Fruit fly (Drosophila melanogaster) whole organism, embryonic: ENCODE measurements around the gene CG16904.
A peak's percentile ranks its signal among the peaks of the same experiment; 100 is the strongest.

Experiments used
- CG10274 ChIP-seq: fragments of 200-800 bp; sonication (Bioruptor generic); optimal IDR thresholded peaks from 3 replicates; lab custom pipeline; 2017; ENCODE audit warnings: missing biosample characterization, mild to moderate bottlenecking, missing genetic modification characterization
- CG10654 ChIP-seq: fragments of 200-800 bp; sonication (Bioruptor generic); optimal IDR thresholded peaks from 2 replicates; lab custom pipeline; 2016; ENCODE audit warnings: missing biosample characterization, missing genetic modification characterization
- CG11093 ChIP-seq: fragments of 200-800 bp; sonication (Bioruptor generic); IDR thresholded peaks from 3 replicates; pipeline ENCODE4 v1.3.6; 2022; ENCODE audit warnings: missing biosample characterization, missing genetic modification characterization
- CG1233 ChIP-seq: fragments of 200-800 bp; sonication (Bioruptor generic); optimal IDR thresholded peaks from 4 replicates; lab custom pipeline; 2018; ENCODE audit warnings: missing biosample characterization, mild to moderate bottlenecking, missing genetic modification characterization
- CG12769 ChIP-seq: fragments of 200-800 bp; sonication (Bioruptor generic); optimal IDR thresholded peaks from 2 replicates; lab custom pipeline; 2019; ENCODE audit warnings: missing biosample characterization, mild to moderate bottlenecking, missing genetic modification characterization, moderate library complexity
- CG13424 ChIP-seq: fragments of 200-800 bp; sonication (Bioruptor generic); optimal IDR thresholded peaks from 2 replicates; lab custom pipeline; 2019; ENCODE audit warnings: missing biosample characterization, mild to moderate bottlenecking, missing genetic modification characterization, moderate library complexity
- CG13775 ChIP-seq: fragments of 200-800 bp; sonication (Bioruptor generic); optimal IDR thresholded peaks from 3 replicates; lab custom pipeline; 2017; ENCODE audit warnings: missing biosample characterization, mild to moderate bottlenecking, missing genetic modification characterization
- CG1647 ChIP-seq: fragments of 200-800 bp; sonication (Bioruptor generic); optimal IDR thresholded peaks from 3 replicates; lab custom pipeline; 2016; ENCODE audit warnings: missing biosample characterization, missing genetic modification characterization
- CG17359 ChIP-seq: fragments of 200-800 bp; sonication (Bioruptor generic); optimal IDR thresholded peaks from 3 replicates; lab custom pipeline; 2018; ENCODE audit warnings: missing biosample characterization, mild to moderate bottlenecking, missing genetic modification characterization, moderate library complexity
- CG18599 ChIP-seq: fragments of 200-800 bp; sonication (Bioruptor generic); optimal IDR thresholded peaks from 3 replicates; lab custom pipeline; 2017; ENCODE audit warnings: missing biosample characterization, missing genetic modification characterization, mild to moderate bottlenecking, moderate library complexity, missing genetic modification reagents
- CG30431 ChIP-seq: fragments of 200-800 bp; sonication (Bioruptor generic); optimal IDR thresholded peaks from 2 replicates; lab custom pipeline; 2017; ENCODE audit warnings: missing biosample characterization, missing genetic modification characterization
- CG3065 ChIP-seq: fragments of 200-800 bp; sonication (Bioruptor generic); optimal IDR thresholded peaks from 2 replicates; lab custom pipeline; 2016; ENCODE audit warnings: missing biosample characterization, missing genetic modification characterization
- CG3163 ChIP-seq: fragments of 200-800 bp; sonication (Bioruptor generic); optimal IDR thresholded peaks from 3 replicates; lab custom pipeline; 2016; ENCODE audit warnings: missing biosample characterization, missing genetic modification characterization
- CG34422 ChIP-seq: fragments of 200-800 bp; sonication (Bioruptor generic); IDR thresholded peaks from 3 replicates; pipeline ENCODE4 v1.3.6; 2022; ENCODE audit warnings: missing biosample characterization, missing genetic modification characterization
- CG4617 ChIP-seq: fragments of 200-800 bp; sonication (Bioruptor generic); optimal IDR thresholded peaks from 3 replicates; lab custom pipeline; 2016; ENCODE audit warnings: missing biosample characterization, missing genetic modification characterization, borderline replicate concordance
- CG6175 ChIP-seq: fragments of 200-800 bp; sonication (Bioruptor generic); IDR thresholded peaks from 3 replicates; pipeline ENCODE4 v1.3.6; 2022; ENCODE audit warnings: missing biosample characterization, missing genetic modification characterization
- CG9932 ChIP-seq: fragments of 200-800 bp; sonication (Bioruptor generic); IDR thresholded peaks from 2 replicates; pipeline ENCODE4 v1.3.6; 2022; ENCODE audit warnings: missing biosample characterization, missing genetic modification characterization
- Dbx ChIP-seq: fragments of 200-800 bp; sonication (Bioruptor generic); IDR thresholded peaks from 3 replicates; pipeline ENCODE4 v1.3.6; 2022; ENCODE audit warnings: missing biosample characterization, missing genetic modification characterization
- Dref ChIP-seq: fragments of 200-800 bp; sonication (Bioruptor generic); IDR thresholded peaks from 2 replicates; pipeline ENCODE4 v1.3.6; 2022; ENCODE audit warnings: missing biosample characterization, missing genetic modification characterization
- Drgx ChIP-seq: fragments of 200-800 bp; sonication (Bioruptor generic); IDR thresholded peaks from 2 replicates; pipeline ENCODE4 v1.3.6; 2022; ENCODE audit warnings: missing biosample characterization, missing genetic modification characterization
- Hr3 ChIP-seq: fragments of 200-800 bp; sonication (Bioruptor generic); optimal IDR thresholded peaks from 3 replicates; lab custom pipeline; 2016; ENCODE audit warnings: missing biosample characterization, missing genetic modification characterization
- Hr78 ChIP-seq, 2 experiments: fragments of 200-800 bp in 1 of 2; fragments of >200 bp in 1 of 2; sonication (Bioruptor generic) in 1 of 2; optimal IDR thresholded peaks; 2 replicates each; lab custom pipeline; 2017 to 2019; ENCODE audit warnings: missing biosample characterization in 2 of 2, missing genetic modification characterization in 2 of 2, mild to moderate bottlenecking in 1 of 2, moderate library complexity in 1 of 2
- Mad ChIP-seq: fragments of 200-800 bp; sonication (Bioruptor generic); optimal IDR thresholded peaks from 2 replicates; lab custom pipeline; 2016; ENCODE audit warnings: missing biosample characterization, missing genetic modification characterization
- Med ChIP-seq: fragments of 200-800 bp; sonication (Bioruptor generic); peaks from one replicate; lab custom pipeline; 2016; ENCODE audit warnings: missing biosample characterization, missing genetic modification characterization, mild to moderate bottlenecking, inconsistent platforms, moderate library complexity
- NFAT ChIP-seq: fragments of 200-800 bp; sonication (Bioruptor generic); IDR thresholded peaks from 2 replicates; pipeline ENCODE4 v1.3.6; 2022; ENCODE audit warnings: missing biosample characterization, missing genetic modification characterization
- Neu2 ChIP-seq: fragments of 200-800 bp; sonication (Bioruptor generic); optimal IDR thresholded peaks from 3 replicates; lab custom pipeline; 2016; ENCODE audit warnings: missing biosample characterization, missing genetic modification characterization, borderline replicate concordance
- Nf-YC ChIP-seq: fragments of 200-800 bp; optimal IDR thresholded peaks from 3 replicates; lab custom pipeline; 2019; ENCODE audit warnings: missing biosample characterization, mild to moderate bottlenecking, missing genetic modification characterization, moderate library complexity
- Optix ChIP-seq: fragments of 200-800 bp; sonication (Bioruptor generic); IDR thresholded peaks from 3 replicates; pipeline ENCODE4 v1.3.6; 2022; ENCODE audit warnings: missing biosample characterization, missing genetic modification characterization
- Pdp1 ChIP-seq, 2 experiments: fragments of 200-800 bp; sonication (Bioruptor generic); optimal IDR thresholded peaks; 3 replicates each; lab custom pipeline; 2016; ENCODE audit warnings: missing biosample characterization in 2 of 2, missing genetic modification characterization in 2 of 2, mild to moderate bottlenecking in 1 of 2, moderate library complexity in 1 of 2
- Scr ChIP-seq: fragments of 200-800 bp; sonication (Bioruptor generic); IDR thresholded peaks from 2 replicates; pipeline ENCODE4 v1.3.6; 2022; ENCODE audit warnings: missing biosample characterization, missing genetic modification characterization; ENCODE audit not compliant: partially characterized antibody
- ase ChIP-seq: fragments of 200-800 bp; sonication (Bioruptor generic); IDR thresholded peaks from 3 replicates; pipeline ENCODE4 v1.3.6; 2022; ENCODE audit warnings: missing biosample characterization, missing genetic modification characterization
- ato ChIP-seq: fragments of 200-800 bp; sonication (Bioruptor generic); IDR thresholded peaks from 2 replicates; pipeline ENCODE4 v1.3.6; 2022; ENCODE audit warnings: missing biosample characterization, missing genetic modification characterization; ENCODE audit not compliant: partially characterized antibody
- bbx ChIP-seq: fragments of 200-800 bp; sonication (Bioruptor generic); IDR thresholded peaks from 2 replicates; pipeline ENCODE4 v1.3.6; 2022; ENCODE audit warnings: missing biosample characterization, missing genetic modification characterization; ENCODE audit not compliant: partially characterized antibody
- chm ChIP-seq: fragments of 200-800 bp; sonication (Bioruptor generic); IDR thresholded peaks from 2 replicates; pipeline ENCODE4 v1.3.6; 2022; ENCODE audit warnings: missing biosample characterization, missing genetic modification characterization
- disco-r ChIP-seq: fragments of 200-800 bp; sonication (Bioruptor generic); optimal IDR thresholded peaks from 2 replicates; lab custom pipeline; 2016; ENCODE audit warnings: missing biosample characterization, missing genetic modification characterization
- dysf ChIP-seq: fragments of 200-800 bp; sonication (Bioruptor generic); IDR thresholded peaks from 3 replicates; pipeline ENCODE4 v1.3.6; 2022; ENCODE audit warnings: missing biosample characterization, missing genetic modification characterization
- esg ChIP-seq: fragments of 200-800 bp; sonication (Bioruptor generic); conservative IDR thresholded peaks from 2 replicates; pipeline ENCODE4 v1.3.6; 2022; ENCODE audit warnings: missing biosample characterization, missing genetic modification characterization
- fru ChIP-seq: fragments of >200 bp; optimal IDR thresholded peaks from 2 replicates; lab custom pipeline; 2017
- grn ChIP-seq: fragments of 200-800 bp; sonication (Bioruptor generic); optimal IDR thresholded peaks from 3 replicates; lab custom pipeline; 2017; ENCODE audit warnings: missing biosample characterization, missing genetic modification characterization
- her ChIP-seq: fragments of 200-800 bp; sonication (Bioruptor generic); optimal IDR thresholded peaks from 2 replicates; lab custom pipeline; 2016; ENCODE audit warnings: missing biosample characterization, missing genetic modification characterization
- jigr1 ChIP-seq: fragments of 200-800 bp; sonication (Bioruptor generic); IDR thresholded peaks from 3 replicates; pipeline ENCODE4 v1.3.6; 2022; ENCODE audit warnings: missing biosample characterization, missing genetic modification characterization
- jumu ChIP-seq: fragments of 200-800 bp; sonication (Bioruptor generic); optimal IDR thresholded peaks from 3 replicates; lab custom pipeline; 2016; ENCODE audit warnings: missing biosample characterization, missing genetic modification characterization
- ken ChIP-seq: fragments of 200-800 bp; sonication (Bioruptor generic); IDR thresholded peaks from 3 replicates; pipeline ENCODE4 v1.3.6; 2022; ENCODE audit warnings: missing biosample characterization, missing genetic modification characterization
- mirr ChIP-seq: fragments of 200-800 bp; sonication (Bioruptor generic); optimal IDR thresholded peaks from 3 replicates; lab custom pipeline; 2018; ENCODE audit warnings: missing biosample characterization, mild to moderate bottlenecking, missing genetic modification characterization
- pnt ChIP-seq: fragments of 200-800 bp; sonication (Bioruptor generic); optimal IDR thresholded peaks from 3 replicates; lab custom pipeline; 2016; ENCODE audit warnings: missing biosample characterization, missing genetic modification characterization
- slou ChIP-seq: fragments of 200-800 bp; sonication (Bioruptor generic); optimal IDR thresholded peaks from 3 replicates; lab custom pipeline; 2016; ENCODE audit warnings: missing biosample characterization, missing genetic modification characterization
- tap ChIP-seq: fragments of 200-800 bp; optimal IDR thresholded peaks from 3 replicates; lab custom pipeline; 2019; ENCODE audit warnings: missing biosample characterization, mild to moderate bottlenecking, missing genetic modification characterization, moderate library complexity
- toy ChIP-seq: fragments of 200-800 bp; sonication (Bioruptor generic); IDR thresholded peaks from 2 replicates; pipeline ENCODE4 v1.3.6; 2022; ENCODE audit warnings: missing biosample characterization, missing genetic modification characterization
- trh ChIP-seq: fragments of 200-800 bp; sonication (Bioruptor generic); optimal IDR thresholded peaks from 2 replicates; lab custom pipeline; 2016; ENCODE audit warnings: missing biosample characterization, missing genetic modification characterization

CG16904 gene

dm6 chr3R:9783240-9783917, 33.4 kb downstream of the CG16904 start (continued):
- TF ChIP-seq CG12769 (tag; lab: Kevin White, UChicago), result no peak
- TF ChIP-seq disco-r (GFP tag; lab: Kevin White, UChicago), result no peak
- peak in 1 of 2 experiments; percentile 95 for TF ChIP-seq Pdp1 (GFP tag; optimal IDR thresholded peaks at IDR 0.05; lab: Kevin White, UChicago)
- TF ChIP-seq CG10654 (GFP tag; lab: Kevin White, UChicago), result no peak
- no peak for TF ChIP-seq CG13424 (tag; lab: Kevin White, UChicago)
- no peak for TF ChIP-seq CG4617 (GFP tag; lab: Kevin White, UChicago)
- no peak for TF ChIP-seq ato
- no peak for TF ChIP-seq Nf-YC (tag; lab: Kevin White, UChicago)
- TF ChIP-seq tap (tag; lab: Kevin White, UChicago), result peak; percentile 14
- TF ChIP-seq CG30431 (GFP tag; lab: Kevin White, UChicago), result no peak
- TF ChIP-seq CG1233 (GFP tag; lab: Kevin White, UChicago), result no peak
- TF ChIP-seq slou (GFP tag; lab: Kevin White, UChicago), result no peak
- TF ChIP-seq Dref, result no peak
- no peak for TF ChIP-seq CG13775
- no peak for TF ChIP-seq Hr3 (GFP tag; lab: Kevin White, UChicago)
- peak in 1 of 2 experiments; percentile 52 for TF ChIP-seq Hr78 (GFP tag; optimal IDR thresholded peaks at IDR 0.05; lab: Kevin White, UChicago)
- no peak for TF ChIP-seq her (GFP tag; lab: Kevin White, UChicago)
- no peak for TF ChIP-seq grn
- no peak for TF ChIP-seq fru (lab: Kevin White, UChicago)
- TF ChIP-seq Optix (GFP tag; lab: Robert Waterston, UW), result no peak
- TF ChIP-seq, all 482 proteins: peak for 40

DNA sequence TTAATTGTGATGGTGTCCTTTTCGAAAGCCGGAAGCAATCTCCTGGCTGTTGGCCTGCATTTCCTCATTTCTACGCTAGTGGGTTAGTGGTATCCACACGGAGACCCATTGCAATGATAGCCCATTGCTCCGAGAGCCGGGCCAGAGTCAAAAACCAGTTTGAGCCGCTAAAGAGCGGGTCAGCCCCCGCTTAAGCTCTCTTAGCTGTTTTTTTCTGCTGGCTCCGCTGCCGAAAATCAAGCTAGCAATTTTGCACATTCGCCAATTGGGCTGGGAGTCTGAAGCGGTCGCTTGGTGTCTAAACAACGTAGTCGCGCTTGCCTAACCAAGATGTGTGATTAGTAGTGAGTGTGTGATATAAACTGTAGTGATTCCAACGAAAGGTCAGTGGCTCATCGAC, 37.0 kb downstream of the CG16904 start, which contains the start of gene CG12947:
Gene CG12947 (plus strand): TSS at position 301 of the 400 bp plus-strand sequence.
- TF ChIP-seq Scr (peak; percentile 11; the same call in 1 of the 2 replicates), Drgx (GFP tag; lab: Robert Waterston, UW) (0 out of 2 replicates have a peak, but pooled peaks have one; percentile 21), mirr (GFP tag; lab: Kevin White, UChicago) (no peak), Med (GFP tag; lab: Kevin White, UChicago) (peak; percentile 51), trh (GFP tag; lab: Kevin White, UChicago) (no peak), CG34422 (GFP tag; lab: Robert Waterston, UW) (0 out of 3 replicates have a peak, but pooled peaks have one; percentile 16), CG9932 (0 out of 2 replicates have a peak, but pooled peaks have one; percentile 11), CG3163 (peak; percentile 26), chm (0 out of 2 replicates have a peak, but pooled peaks have one; percentile 12), ase (GFP tag; lab: Robert Waterston, UW) (no peak), Mad (no peak), Dbx (GFP tag; lab: Robert Waterston, UW) (0 out of 3 replicates have a peak, but pooled peaks have one; percentile 14), CG6175 (GFP tag; lab: Robert Waterston, UW) (0 out of 3 replicates have a peak, but pooled peaks have one; percentile 45), pnt (GFP tag; lab: Kevin White, UChicago) (no peak)

DNA sequence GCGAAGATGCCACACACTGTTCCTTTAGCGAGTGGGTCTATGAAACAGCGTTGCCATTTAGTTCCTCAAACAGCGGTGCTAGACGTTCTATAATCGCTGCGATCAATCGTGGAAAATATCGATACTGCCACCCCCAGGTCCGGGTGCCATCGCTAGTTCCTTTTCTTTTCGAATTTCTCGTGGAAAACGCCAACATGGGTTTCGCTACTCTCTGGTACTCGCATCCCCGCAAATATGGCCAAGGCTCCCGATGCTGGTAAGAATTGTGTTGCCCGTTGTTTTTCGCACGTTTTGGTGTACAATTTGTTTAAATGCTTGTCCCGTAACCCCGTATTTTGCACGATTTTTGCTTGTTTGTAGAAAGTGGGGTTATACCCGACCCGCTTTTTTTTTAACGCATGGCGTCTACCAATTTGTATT, 38.8 kb downstream of the CG16904 start, which contains the start of gene RpS29:
Gene RpS29 (plus strand): TSS at position 102 of the 420 bp plus-strand sequence.
- TF ChIP-seq CG17359 (tag; lab: Kevin White, UChicago), result peak; percentile 64
- TF ChIP-seq CG10274, result peak; percentile 47
- TF ChIP-seq jigr1, result no peak
- peak; percentile 94 for TF ChIP-seq NFAT
- peak; percentile 86 for TF ChIP-seq CG18599
- peak; percentile 95 for TF ChIP-seq bbx
- TF ChIP-seq ken, result peak; percentile 92
- TF ChIP-seq Neu2 (GFP tag; lab: Kevin White, UChicago), result peak; percentile 56
- no peak for TF ChIP-seq CG11093 (GFP tag; lab: Robert Waterston, UW)
- peak; percentile 84 for TF ChIP-seq CG1647
- peak; percentile 80 for TF ChIP-seq dysf (GFP tag; lab: Robert Waterston, UW)
- TF ChIP-seq toy (GFP tag; lab: Robert Waterston, UW), result peak; percentile 51; the same call in 1 of the 2 replicates
- peak; percentile 29 for TF ChIP-seq CG3065 (GFP tag; lab: Kevin White, UChicago)
- TF ChIP-seq jumu (GFP tag; lab: Kevin White, UChicago), result peak; percentile 88
- peak; percentile 31; the same call in 1 of the 2 replicates for TF ChIP-seq esg (GFP tag; lab: Robert Waterston, UW)
